Worm (Caenorhabditis elegans) whole organism, mixed stage, embryonic: ENCODE data around the gene Y54E2A.7.

Experiments used
- ces-1 ChIP-seq: fragments of 150-350 bp; optimal IDR thresholded peaks from 2 replicates; lab custom pipeline; 2014; ENCODE audit warnings: missing biosample characterization, missing genetic modification reagents, missing genetic modification characterization
- lin-13 ChIP-seq: fragments of 150-350 bp; optimal IDR thresholded peaks from 2 replicates; lab custom pipeline; 2014; ENCODE audit warnings: missing biosample characterization, missing genetic modification characterization
- nhr-76 ChIP-seq: sonication (generic microtip); optimal IDR thresholded peaks from 2 replicates; lab custom pipeline; 2017; ENCODE audit warnings: missing biosample characterization, missing genetic modification characterization
- snpc-4 ChIP-seq: fragments of 150-350 bp; optimal IDR thresholded peaks from 2 replicates; lab custom pipeline; 2014; ENCODE audit warnings: missing biosample characterization, missing genetic modification characterization
- unc-120 ChIP-seq: sonication (generic microtip); optimal IDR thresholded peaks from 2 replicates; lab custom pipeline; 2017; ENCODE audit warnings: missing genetic modification characterization, missing compliant biosample characterization; ENCODE audit not compliant: poor library complexity, severe bottlenecking
- unc-62 ChIP-seq: fragments of 150-350 bp; optimal IDR thresholded peaks from 2 replicates; lab custom pipeline; 2014; ENCODE audit warnings: missing biosample characterization, missing genetic modification reagents, missing genetic modification characterization

DNA sequence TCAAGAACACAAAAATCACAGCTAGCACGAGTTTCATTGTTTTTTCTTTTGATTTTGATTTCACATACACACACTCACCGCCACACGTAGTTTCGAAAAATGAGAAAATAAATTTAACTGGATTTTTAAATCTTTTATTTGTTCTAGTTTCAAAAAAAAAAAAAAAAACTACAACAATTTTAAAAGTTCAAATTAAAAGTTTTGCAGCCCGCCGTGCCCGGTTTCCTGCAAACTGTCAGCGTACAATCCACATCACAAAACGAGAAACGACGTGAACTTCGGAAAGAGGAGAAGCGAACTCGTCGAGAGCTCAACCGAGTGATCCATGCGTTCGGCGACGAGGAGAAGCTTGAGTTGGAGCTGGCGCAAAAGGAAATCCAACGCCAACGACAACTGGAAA is 15.1 kb downstream of the Y54E2A.7 start, which contains the start of gene Y54E2A.5:
- TF ChIP-seq lin-13 (tag; lab: Kevin White, UChicago), result no peak
- no peak for TF ChIP-seq snpc-4 (tag; lab: Kevin White, UChicago)
- no peak for TF ChIP-seq ces-1
- TF ChIP-seq nhr-76 (tag; lab: Kevin White, UChicago), result no peak
- no peak for TF ChIP-seq unc-120 (tag; lab: Kevin White, UChicago)
- TF ChIP-seq unc-62 (GFP tag; lab: Kevin White, UChicago), result no peak
